Fruit fly (Drosophila melanogaster): ENCODE data around the gene CG34299.

The CG34299 gene

dm6 chr3R:30255255-30256121, 6.1 kb downstream of the CG34299 start (continued):
- TF ChIP-seq HmgD (GFP tag; optimal IDR thresholded peaks at IDR 0.05) (no peak), NC2α (GFP tag; optimal IDR thresholded peaks at IDR 0.05) (no peak), CG1792 (GFP tag; optimal IDR thresholded peaks at IDR 0.05) (no peak), CG1832 (GFP tag; optimal IDR thresholded peaks at IDR 0.05) (no peak), wor (GFP tag; IDR thresholded peaks at IDR 0.05) (no peak), Tbp (GFP tag; optimal IDR thresholded peaks at IDR 0.05) (no peak), CG33557 (GFP tag; optimal IDR thresholded peaks at IDR 0.05) (peak; percentile 18), CG10979 (tag; optimal IDR thresholded peaks at IDR 0.05) (peak; percentile 44), B-H2 (GFP tag; optimal IDR thresholded peaks at IDR 0.05) (no peak), en (GFP tag; optimal IDR thresholded peaks at IDR 0.05) (no peak), Atf-2 (GFP tag; optimal IDR thresholded peaks at IDR 0.05) (no peak), CG15011 (GFP tag; optimal IDR thresholded peaks at IDR 0.05) (no peak), ci (GFP tag; IDR thresholded peaks at IDR 0.05) (peak; percentile 74; the same call in 1 of the 3 replicates), CG6175 (GFP tag; IDR thresholded peaks at IDR 0.05) (no peak), Hand (GFP tag; optimal IDR thresholded peaks at IDR 0.05) (no peak), CG13424 (tag; optimal IDR thresholded peaks at IDR 0.05) (no peak), Side (GFP tag; optimal IDR thresholded peaks at IDR 0.05) (no peak), Blimp-1 (GFP tag; optimal IDR thresholded peaks at IDR 0.05) (peak; percentile 7), so (GFP tag; IDR thresholded peaks at IDR 0.05) (no peak), CG3838 (GFP tag; optimal IDR thresholded peaks at IDR 0.05) (no peak), CG11723 (GFP tag; optimal IDR thresholded peaks at IDR 0.05) (no peak), fu2 (GFP tag; optimal IDR thresholded peaks at IDR 0.05) (no peak), dpn (GFP tag; optimal IDR thresholded peaks at IDR 0.05) (no peak), unc-4 (GFP tag; IDR thresholded peaks at IDR 0.05; ENCODE audit: partially characterized antibody) (no peak), ac (GFP tag; optimal IDR thresholded peaks at IDR 0.05) (no peak), Awh (GFP tag; IDR thresholded peaks at IDR 0.05) (0 out of 2 replicates have a peak, but pooled peaks have one; percentile 25), CG4424 (GFP tag; optimal IDR thresholded peaks at IDR 0.05) (peak; percentile 17), CG8765 (GFP tag; IDR thresholded peaks at IDR 0.05) (no peak; the same call in 1 of the 2 replicates), tgo (GFP tag; IDR thresholded peaks at IDR 0.05) (no peak), Ravus (GFP tag; IDR thresholded peaks at IDR 0.05) (no peak), CG30020 (tag; optimal IDR thresholded peaks at IDR 0.05) (no peak), CG11504 (tag; optimal IDR thresholded peaks at IDR 0.05) (peak; percentile 1), h (optimal IDR thresholded peaks at IDR 0.05) (no peak), CG17829 (tag; optimal IDR thresholded peaks at IDR 0.05) (peak; percentile 32), klu (GFP tag; IDR thresholded peaks at IDR 0.05) (no peak), tin (GFP tag; optimal IDR thresholded peaks at IDR 0.05) (no peak), CG6689 (GFP tag; IDR thresholded peaks at IDR 0.05) (peak; percentile 34; the same call in 1 of the 2 replicates), Oaz (GFP tag; IDR thresholded peaks at IDR 0.05) (no peak), az2 (GFP tag; optimal IDR thresholded peaks at IDR 0.05) (no peak), pita (GFP tag; optimal IDR thresholded peaks at IDR 0.05) (no peak), Sox100B (GFP tag; optimal IDR thresholded peaks at IDR 0.05) (no peak), CG2199 (GFP tag; IDR thresholded peaks at IDR 0.05) (no peak), Drgx (GFP tag; IDR thresholded peaks at IDR 0.05) (peak; percentile 93), CG2120 (GFP tag; optimal IDR thresholded peaks at IDR 0.05) (no peak), ERR (GFP tag; optimal IDR thresholded peaks at IDR 0.05) (no peak), Chrac-16 (GFP tag; optimal IDR thresholded peaks at IDR 0.05) (no peak), CG11398 (GFP tag; optimal IDR thresholded peaks at IDR 0.05) (no peak), ham (GFP tag; IDR thresholded peaks at IDR 0.05) (no peak), CG34422 (GFP tag; IDR thresholded peaks at IDR 0.05) (no peak), B-H1 (GFP tag; IDR thresholded peaks at IDR 0.05) (no peak), crc (GFP tag; optimal IDR thresholded peaks at IDR 0.05) (no peak)

All from whole organism, embryonic.